Worm (Caenorhabditis elegans): ENCODE measurements around the gene F35H10.3.

DNA sequence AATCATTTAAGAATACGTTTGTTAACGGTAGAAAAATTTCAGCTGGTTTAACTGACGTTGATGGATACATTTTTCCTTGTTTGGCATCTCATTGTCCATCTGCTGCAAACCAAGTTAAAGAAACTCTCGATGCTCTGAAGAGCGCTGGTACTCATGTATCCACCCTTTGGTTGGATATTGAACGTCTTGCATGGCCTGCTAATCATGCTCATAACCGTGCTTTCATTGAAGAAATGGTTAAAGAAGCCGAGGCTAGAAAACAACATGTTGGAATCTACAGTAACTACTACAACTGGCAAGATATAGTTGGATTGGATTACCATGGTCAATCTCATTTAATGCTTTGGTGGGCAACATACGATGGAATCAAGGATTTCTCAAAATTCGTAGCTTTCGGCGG, 7.3 kb downstream of the F35H10.3 start:
- TF ChIP-seq ets-7 (tag; optimal IDR thresholded peaks at IDR 0.05) = no peak
- no peak for TF ChIP-seq ama-1 (optimal IDR thresholded peaks at IDR 0.05)
- no peak for TF ChIP-seq aly-1 (tag; optimal IDR thresholded peaks at IDR 0.05)
- TF ChIP-seq B0310.2 (tag; optimal IDR thresholded peaks at IDR 0.05) = no peak
- TF ChIP-seq pes-1 (GFP tag; IDR thresholded peaks at IDR 0.05) = no peak
- TF ChIP-seq flt-1 (GFP tag; IDR thresholded peaks at IDR 0.05) = 0 out of 2 replicates have a peak, but pooled peaks have one; percentile 2
- TF ChIP-seq tra-4 (tag; optimal IDR thresholded peaks at IDR 0.05) = no peak
- no peak for TF ChIP-seq scrt-1 (GFP tag; IDR thresholded peaks at IDR 0.05)
- no peak for TF ChIP-seq ceh-13 (GFP tag; optimal IDR thresholded peaks at IDR 0.05)
- no peak for TF ChIP-seq F13C5.2 (tag; optimal IDR thresholded peaks at IDR 0.05)
- no peak for TF ChIP-seq hmg-4 (GFP tag; optimal IDR thresholded peaks at IDR 0.05)
- TF ChIP-seq tbx-11 (GFP tag; IDR thresholded peaks at IDR 0.05) = no peak
- TF ChIP-seq sea-1 (GFP tag; conservative IDR thresholded peaks at IDR 0.05) = no peak
